Worm (Caenorhabditis elegans) whole organism, early embryonic: ENCODE measurements around the gene col-102.

ENCODE experiments used
- B0310.2 ChIP-seq: sonication (generic microtip); optimal IDR thresholded peaks from 2 replicates; lab custom pipeline; 2016; ENCODE audit warnings: mild to moderate bottlenecking, missing genetic modification characterization, missing compliant biosample characterization
- ama-1 ChIP-seq: fragments of 150-350 bp; optimal IDR thresholded peaks from 2 replicates; lab custom pipeline; 2014
- ceh-36 ChIP-seq: sonication (generic microtip); optimal IDR thresholded peaks from 2 replicates; lab custom pipeline; 2016; ENCODE audit warnings: missing genetic modification characterization, inconsistent platforms, missing compliant biosample characterization
- hmbx-1 ChIP-seq: sonication (generic microtip); optimal IDR thresholded peaks from 2 replicates; lab custom pipeline; 2016; ENCODE audit warnings: mild to moderate bottlenecking, missing genetic modification characterization, missing compliant biosample characterization
- hnd-1 ChIP-seq: sonication (generic microtip); optimal IDR thresholded peaks from 2 replicates; lab custom pipeline; 2016; ENCODE audit warnings: missing genetic modification characterization, missing compliant biosample characterization
- tbx-37 ChIP-seq: fragments of 200-800 bp; sonication (Bioruptor generic); conservative IDR thresholded peaks from 2 replicates; pipeline ENCODE4 v1.3.6; 2022; ENCODE audit warnings: missing genetic modification reagents, missing genetic modification characterization, missing compliant biosample characterization

- TF ChIP-seq hmbx-1 (tag; lab: Kevin White, UChicago) (no peak), tbx-37 (GFP tag; lab: Robert Waterston, UW) (no peak), ceh-36 (tag; lab: Kevin White, UChicago) (no peak), ama-1 (lab: Kevin White, UChicago) (no peak), B0310.2 (tag; lab: Kevin White, UChicago) (no peak), hnd-1 (no peak)
Observed at ce11 chrIV:631869-632268, 27.6 kb downstream of the col-102 start.
